Worm (Caenorhabditis elegans) whole organism, L1 larva: ENCODE data around the gene R144.6.
"Not testable (repeated sequence)": the region's sequence is repeated elsewhere in the genome, so short reads cannot be mapped to it uniquely, and the experiment has no call there.

ENCODE experiments used
- aha-1 ChIP-seq: fragments of 150-350 bp; optimal IDR thresholded peaks from 2 replicates; lab custom pipeline; 2014; ENCODE audit warnings: missing biosample characterization, missing genetic modification characterization
- alr-1 ChIP-seq: fragments of 200-800 bp; sonication (Bioruptor generic); optimal IDR thresholded peaks from 2 replicates; lab custom pipeline; 2018; ENCODE audit warnings: borderline replicate concordance, mild to moderate bottlenecking, missing genetic modification characterization, missing compliant biosample characterization
- ama-1 ChIP-seq: fragments of 150-350 bp; optimal IDR thresholded peaks from 2 replicates; lab custom pipeline; 2014
- blmp-1 ChIP-seq: fragments of 150-350 bp; optimal IDR thresholded peaks from 2 replicates; lab custom pipeline; 2014; ENCODE audit warnings: missing biosample characterization, missing genetic modification characterization
- ceh-82 ChIP-seq, 3 experiments: fragments of 150-350 bp in 1 of 3; sonication (generic microtip) in 2 of 3; optimal IDR thresholded peaks; 2 replicates each; lab custom pipeline; 2014 to 2017; ENCODE audit warnings: missing biosample characterization in 3 of 3, missing genetic modification characterization in 3 of 3
- ceh-88 ChIP-seq: fragments of 200-800 bp; sonication (Bioruptor generic); IDR thresholded peaks from 2 replicates; pipeline ENCODE4 v1.3.6; 2022; ENCODE audit warnings: missing genetic modification characterization, missing compliant biosample characterization
- ces-1 ChIP-seq: fragments of 150-350 bp; optimal IDR thresholded peaks from 2 replicates; lab custom pipeline; 2014; ENCODE audit warnings: missing biosample characterization, missing genetic modification reagents, missing genetic modification characterization
- efl-1 ChIP-seq, 4 experiments: fragments of 150-350 bp; optimal IDR thresholded peaks in 3 of 4; peaks in 1 of 4; 1 replicate in 1 of 4; 2 replicates in 3 of 4; lab custom pipeline; 2014; ENCODE audit warnings: missing biosample characterization in 2 of 4, missing genetic modification characterization in 2 of 4, missing genetic modification reagents in 2 of 4
- egl-13 ChIP-seq: sonication (generic microtip); optimal IDR thresholded peaks from 2 replicates; lab custom pipeline; 2016; ENCODE audit warnings: missing genotype, missing genetic modification reagents, missing genetic modification characterization, missing compliant biosample characterization
- egl-27 ChIP-seq, 2 experiments: fragments of 150-350 bp in 1 of 2; sonication (generic microtip); optimal IDR thresholded peaks; 3 replicates each; lab custom pipeline; 2017 to 2018; ENCODE audit warnings: missing biosample characterization in 2 of 2, missing genetic modification characterization in 2 of 2, missing genetic modification reagents in 2 of 2
- elt-3 ChIP-seq, 6 experiments: fragments of 150-350 bp in 1 of 6; sonication (generic microtip); optimal IDR thresholded peaks; 2 replicates each; lab custom pipeline; 2017 to 2018; ENCODE audit warnings: missing biosample characterization in 6 of 6, missing genetic modification characterization in 6 of 6, inconsistent platforms in 1 of 6
- ets-5 ChIP-seq: fragments of 200-800 bp; sonication (Bioruptor generic); IDR thresholded peaks from 2 replicates; pipeline ENCODE4 v1.3.6; 2022; ENCODE audit warnings: missing genetic modification characterization, missing compliant biosample characterization
- fkh-10 ChIP-seq: sonication (generic microtip); optimal IDR thresholded peaks from 2 replicates; lab custom pipeline; 2017; ENCODE audit warnings: missing biosample characterization, missing genetic modification reagents, missing genetic modification characterization
- fkh-4 ChIP-seq: sonication (generic microtip); optimal IDR thresholded peaks from 2 replicates; lab custom pipeline; 2016; ENCODE audit warnings: missing compliant biosample characterization, missing genetic modification characterization, borderline replicate concordance
- fkh-8 ChIP-seq: sonication (generic microtip); optimal IDR thresholded peaks from 2 replicates; lab custom pipeline; 2016; ENCODE audit warnings: mild to moderate bottlenecking, missing genetic modification characterization, missing compliant biosample characterization
- hlh-17 ChIP-seq: fragments of 200-800 bp; sonication (Bioruptor generic); optimal IDR thresholded peaks from 2 replicates; lab custom pipeline; 2018; ENCODE audit warnings: missing genetic modification characterization, mild to moderate bottlenecking, missing compliant biosample characterization, moderate library complexity, borderline replicate concordance
- hpl-2 ChIP-seq: fragments of 150-350 bp; optimal IDR thresholded peaks from 2 replicates; lab custom pipeline; 2014; ENCODE audit warnings: missing biosample characterization, missing genetic modification reagents, missing genetic modification characterization
- irx-1 ChIP-seq: sonication (generic microtip); optimal IDR thresholded peaks from 2 replicates; lab custom pipeline; 2016; ENCODE audit warnings: missing genetic modification characterization, missing compliant biosample characterization
- lin-14 ChIP-seq: fragments of 200-800 bp; sonication (Bioruptor generic); optimal IDR thresholded peaks from 2 replicates; lab custom pipeline; 2018; ENCODE audit warnings: mild to moderate bottlenecking, missing genetic modification characterization, moderate library complexity, missing compliant biosample characterization
- lin-35 ChIP-seq, 2 experiments: fragments of 150-350 bp; optimal IDR thresholded peaks; 2 replicates each; lab custom pipeline; 2014; ENCODE audit warnings: missing biosample characterization in 2 of 2, missing genetic modification characterization in 2 of 2, missing genetic modification reagents in 2 of 2
- lsy-2 ChIP-seq, 2 experiments: fragments of 150-350 bp; optimal IDR thresholded peaks; 2 replicates each; lab custom pipeline; 2014; ENCODE audit warnings: missing biosample characterization in 2 of 2, missing genetic modification characterization in 2 of 2
- mab-9 ChIP-seq: fragments of 200-800 bp; sonication (Bioruptor generic); IDR thresholded peaks from 2 replicates; pipeline ENCODE4 v1.3.6; 2022; ENCODE audit warnings: missing genetic modification reagents, missing genetic modification characterization, missing compliant biosample characterization
- mep-1 ChIP-seq: fragments of 150-350 bp; optimal IDR thresholded peaks from 2 replicates; lab custom pipeline; 2014; ENCODE audit warnings: missing biosample characterization, missing genetic modification characterization
- nhr-11 ChIP-seq: fragments of 150-350 bp; optimal IDR thresholded peaks from 2 replicates; lab custom pipeline; 2014; ENCODE audit warnings: missing biosample characterization, missing genetic modification characterization
- nhr-28 ChIP-seq: fragments of 150-350 bp; optimal IDR thresholded peaks from 2 replicates; lab custom pipeline; 2014; ENCODE audit warnings: missing biosample characterization, missing genetic modification characterization
- nhr-71 ChIP-seq: sonication (generic microtip); optimal IDR thresholded peaks from 2 replicates; lab custom pipeline; 2016; ENCODE audit warnings: mild to moderate bottlenecking, missing genetic modification characterization, moderate library complexity, missing compliant biosample characterization
- nhr-76 ChIP-seq: sonication (generic microtip); optimal IDR thresholded peaks from 2 replicates; lab custom pipeline; 2017; ENCODE audit warnings: missing biosample characterization, missing genetic modification characterization
- nhr-84 ChIP-seq: sonication (generic microtip); optimal IDR thresholded peaks from 2 replicates; lab custom pipeline; 2017; ENCODE audit warnings: missing biosample characterization, missing genetic modification characterization
- skn-1 ChIP-seq: fragments of 150-350 bp; optimal IDR thresholded peaks from 2 replicates; lab custom pipeline; 2014; ENCODE audit warnings: missing biosample characterization, missing genetic modification characterization
- sox-4 ChIP-seq: sonication (generic microtip); optimal IDR thresholded peaks from 2 replicates; lab custom pipeline; 2016; ENCODE audit warnings: missing genetic modification characterization, missing compliant biosample characterization
- sptf-1 ChIP-seq: fragments of 150-350 bp; optimal IDR thresholded peaks from 2 replicates; lab custom pipeline; 2014; ENCODE audit warnings: missing biosample characterization, missing genetic modification characterization
- swsn-7 ChIP-seq: sonication (generic microtip); optimal IDR thresholded peaks from 2 replicates; lab custom pipeline; 2016; ENCODE audit warnings: missing genetic modification characterization, missing compliant biosample characterization
- unc-130 ChIP-seq: fragments of 150-350 bp; optimal IDR thresholded peaks from 2 replicates; lab custom pipeline; 2017; ENCODE audit warnings: missing biosample characterization, missing genetic modification characterization, inconsistent platforms
- unc-30 ChIP-seq: sonication (generic microtip); optimal IDR thresholded peaks from 2 replicates; lab custom pipeline; 2017; ENCODE audit warnings: missing biosample characterization, missing genetic modification characterization
- unc-62 ChIP-seq: fragments of 150-350 bp; optimal IDR thresholded peaks from 2 replicates; lab custom pipeline; 2014; ENCODE audit warnings: missing biosample characterization, missing genetic modification reagents, missing genetic modification characterization
- xbp-1 ChIP-seq: sonication (generic microtip); optimal IDR thresholded peaks from 2 replicates; lab custom pipeline; 2016; ENCODE audit warnings: missing genetic modification characterization, missing compliant biosample characterization
- zag-1 ChIP-seq: fragments of 150-350 bp; optimal IDR thresholded peaks from 2 replicates; lab custom pipeline; 2014; ENCODE audit warnings: missing biosample characterization, missing genetic modification characterization
- zip-4 ChIP-seq: fragments of 200-800 bp; sonication (Bioruptor generic); optimal IDR thresholded peaks from 2 replicates; lab custom pipeline; 2018; ENCODE audit warnings: mild to moderate bottlenecking, missing genetic modification characterization, moderate library complexity, missing compliant biosample characterization

Gene R144.6

ce11 chrIII:4983961-4984360, 20.6 kb downstream of the R144.6 start:
- TF ChIP-seq mep-1 (tag; lab: Kevin White, UChicago): no peak
- TF ChIP-seq mab-9 (GFP tag; lab: Robert Waterston, UW): no peak
- no peak for TF ChIP-seq lin-14 (GFP tag; lab: Kevin White, UChicago)
- no peak for TF ChIP-seq zip-4 (GFP tag; lab: Kevin White, UChicago)
- no peak for TF ChIP-seq fkh-8 (tag; lab: Kevin White, UChicago)
- no peak for TF ChIP-seq zag-1 (tag; lab: Kevin White, UChicago)
- no peak for TF ChIP-seq nhr-11 (tag; lab: Kevin White, UChicago)
- TF ChIP-seq lin-35 (GFP tag; optimal IDR thresholded peaks at IDR 0.05; lab: Kevin White, UChicago): no peak
- no peak for TF ChIP-seq egl-13 (tag; lab: Kevin White, UChicago)
- no peak for TF ChIP-seq nhr-28 (tag; lab: Kevin White, UChicago)
- no peak for TF ChIP-seq ceh-88
- TF ChIP-seq ama-1 (lab: Kevin White, UChicago): no peak
- TF ChIP-seq blmp-1: no peak
- TF ChIP-seq swsn-7: no peak
- no peak for TF ChIP-seq hlh-17
- no peak for TF ChIP-seq xbp-1 (tag; lab: Kevin White, UChicago)
- TF ChIP-seq efl-1 (optimal IDR thresholded peaks at IDR 0.05; lab: Kevin White, UChicago): no peak
- no peak for TF ChIP-seq efl-1 (GFP tag; optimal IDR thresholded peaks at IDR 0.05 in 1 of 2; lab: Kevin White, UChicago)
- no peak for TF ChIP-seq sox-4
- TF ChIP-seq unc-130 (tag; lab: Kevin White, UChicago): no peak
- no peak for TF ChIP-seq nhr-84 (tag; lab: Kevin White, UChicago)

- not testable (repeated sequence) for TF ChIP-seq unc-62 (GFP tag; lab: Kevin White, UChicago); fkh-4; blmp-1
Observed at ce11 chrIII:4980367-4980766, 24.2 kb downstream of the R144.6 start, which contains the start of gene C27F2.6. C27F2.6 (minus strand) TSS chrIII:4980467.

- TF ChIP-seq lin-14 (GFP tag; lab: Kevin White, UChicago): peak; percentile 66
- peak in 1 of 2 experiments; percentile 8 for TF ChIP-seq lsy-2 (tag; optimal IDR thresholded peaks at IDR 0.05; lab: Kevin White, UChicago)
- TF ChIP-seq nhr-84 (tag; lab: Kevin White, UChicago): no peak
- TF ChIP-seq ets-5 (GFP tag; lab: Robert Waterston, UW): no peak
- TF ChIP-seq egl-27 (tag; optimal IDR thresholded peaks at IDR 0.05; lab: Kevin White, UChicago): no peak
- no peak for TF ChIP-seq skn-1
- TF ChIP-seq irx-1 (tag; lab: Kevin White, UChicago): no peak
- TF ChIP-seq nhr-76: no peak
- TF ChIP-seq, all 84 proteins: peak for 2
Observed at ce11 chrIII:4968146-4968545, 36.4 kb downstream of the R144.6 start.

DNA sequence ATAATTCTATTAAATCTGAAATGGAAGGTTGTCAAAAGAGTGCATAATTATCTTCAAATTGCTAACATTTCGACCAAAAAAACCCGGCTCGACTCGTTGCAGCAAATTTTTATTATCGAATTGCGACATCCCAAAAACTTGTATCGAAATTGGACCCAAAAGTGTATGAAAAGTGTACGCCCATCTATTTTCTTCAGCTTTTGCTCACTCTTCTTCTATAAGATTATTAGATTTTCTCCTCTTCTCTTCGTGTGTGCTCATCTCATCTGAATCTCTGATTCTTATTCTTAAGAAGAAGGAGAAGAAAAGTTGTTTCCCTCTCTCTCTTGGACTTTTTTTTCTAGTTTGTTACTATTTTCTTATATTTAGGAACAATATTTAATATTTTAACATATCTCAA, 37.3 kb downstream of the R144.6 start:
- no peak for TF ChIP-seq sptf-1 (tag; lab: Kevin White, UChicago)
- peak in 1 of 2 experiments; percentile 6 for TF ChIP-seq lin-35 (GFP tag; optimal IDR thresholded peaks at IDR 0.05; lab: Kevin White, UChicago)
- TF ChIP-seq efl-1 (optimal IDR thresholded peaks at IDR 0.05; lab: Kevin White, UChicago): no peak
- TF ChIP-seq efl-1 (GFP tag; optimal IDR thresholded peaks at IDR 0.05 in 1 of 2; lab: Kevin White, UChicago): no peak
- TF ChIP-seq ceh-82 (tag; optimal IDR thresholded peaks at IDR 0.05; lab: Kevin White, UChicago): peak in 1 of 3 experiments; percentile 25
- no peak for TF ChIP-seq unc-30 (tag; lab: Kevin White, UChicago)
- no peak for TF ChIP-seq alr-1 (tag; lab: Kevin White, UChicago)
- TF ChIP-seq nhr-71 (tag; lab: Kevin White, UChicago): peak; percentile 8
- peak; percentile 82 for TF ChIP-seq lin-14 (GFP tag; lab: Kevin White, UChicago)
- TF ChIP-seq aha-1 (tag; lab: Kevin White, UChicago): no peak
- peak; percentile 13 for TF ChIP-seq mep-1 (tag; lab: Kevin White, UChicago)
- peak; percentile 75 for TF ChIP-seq fkh-10 (GFP tag; lab: Kevin White, UChicago)
- TF ChIP-seq hpl-2 (GFP tag; lab: Kevin White, UChicago): no peak
- no peak for TF ChIP-seq elt-3 (tag; optimal IDR thresholded peaks at IDR 0.05; lab: Kevin White, UChicago)
- TF ChIP-seq ces-1 (GFP tag; lab: Kevin White, UChicago): peak; percentile 85
- TF ChIP-seq, all 84 proteins: peak for 7
